Worm (Caenorhabditis elegans) whole organism, L1 larva: ENCODE measurements around the gene C14E2.4.
A peak's percentile ranks its signal among the peaks of the same experiment; 100 is the strongest.

Experiments
- C04F5.9 ChIP-seq: sonication (generic microtip); optimal IDR thresholded peaks from 2 replicates; lab custom pipeline; 2016; ENCODE audit warnings: missing genetic modification characterization, missing compliant biosample characterization
- dpl-1 ChIP-seq, 3 experiments: fragments of 150-350 bp in 2 of 3; sonication (generic microtip) in 1 of 3; optimal IDR thresholded peaks; 2 replicates each; lab custom pipeline; 2014 to 2017; ENCODE audit warnings: missing biosample characterization in 3 of 3, missing genetic modification characterization in 3 of 3, missing genetic modification reagents in 3 of 3
- efl-1 ChIP-seq, 4 experiments: fragments of 150-350 bp; optimal IDR thresholded peaks in 3 of 4; peaks in 1 of 4; 1 replicate in 1 of 4; 2 replicates in 3 of 4; lab custom pipeline; 2014; ENCODE audit warnings: missing biosample characterization in 2 of 4, missing genetic modification characterization in 2 of 4, missing genetic modification reagents in 2 of 4
- egl-27 ChIP-seq, 2 experiments: fragments of 150-350 bp in 1 of 2; sonication (generic microtip); optimal IDR thresholded peaks; 3 replicates each; lab custom pipeline; 2017 to 2018; ENCODE audit warnings: missing biosample characterization in 2 of 2, missing genetic modification characterization in 2 of 2, missing genetic modification reagents in 2 of 2
- elt-2 ChIP-seq: sonication (generic microtip); optimal IDR thresholded peaks from 2 replicates; lab custom pipeline; 2016; ENCODE audit warnings: missing genetic modification characterization, mild to moderate bottlenecking, inconsistent platforms, missing compliant biosample characterization, missing genetic modification reagents
- fkh-10 ChIP-seq: sonication (generic microtip); optimal IDR thresholded peaks from 2 replicates; lab custom pipeline; 2017; ENCODE audit warnings: missing biosample characterization, missing genetic modification reagents, missing genetic modification characterization
- skn-1 ChIP-seq: fragments of 150-350 bp; optimal IDR thresholded peaks from 2 replicates; lab custom pipeline; 2014; ENCODE audit warnings: missing biosample characterization, missing genetic modification characterization
- snpc-4 ChIP-seq: fragments of 150-350 bp; optimal IDR thresholded peaks from 2 replicates; lab custom pipeline; 2014; ENCODE audit warnings: missing biosample characterization, missing genetic modification characterization
- sup-37 ChIP-seq: fragments of 200-800 bp; sonication (Bioruptor generic); optimal IDR thresholded peaks from 2 replicates; lab custom pipeline; 2018; ENCODE audit warnings: mild to moderate bottlenecking, missing genetic modification characterization, missing compliant biosample characterization
- unc-86 ChIP-seq: sonication (generic microtip); optimal IDR thresholded peaks from 2 replicates; lab custom pipeline; 2016; ENCODE audit warnings: missing genetic modification characterization, missing compliant biosample characterization
- zag-1 ChIP-seq: fragments of 150-350 bp; optimal IDR thresholded peaks from 2 replicates; lab custom pipeline; 2014; ENCODE audit warnings: missing biosample characterization, missing genetic modification characterization
- zip-4 ChIP-seq: fragments of 200-800 bp; sonication (Bioruptor generic); optimal IDR thresholded peaks from 2 replicates; lab custom pipeline; 2018; ENCODE audit warnings: mild to moderate bottlenecking, missing genetic modification characterization, moderate library complexity, missing compliant biosample characterization
- ztf-11 ChIP-seq, 2 experiments: sonication (generic microtip); optimal IDR thresholded peaks; 2 replicates each; lab custom pipeline; 2016 to 2017; ENCODE audit warnings: missing genetic modification characterization in 2 of 2, missing biosample characterization in 1 of 2, missing compliant biosample characterization in 1 of 2

ce11 chrX:1858616-1859015, 37.5 kb upstream of the C14E2.4 start:
- TF ChIP-seq unc-86 (tag; lab: Kevin White, UChicago) (peak; percentile 20), skn-1 (tag; lab: Kevin White, UChicago) (peak; percentile 79), efl-1 (optimal IDR thresholded peaks at IDR 0.05; lab: Kevin White, UChicago) (peak; percentile 20 to 31), efl-1 (GFP tag; optimal IDR thresholded peaks at IDR 0.05 in 1 of 2; lab: Kevin White, UChicago) (peak; percentile 0 to 93), zip-4 (GFP tag; lab: Kevin White, UChicago) (no peak), egl-27 (tag; optimal IDR thresholded peaks at IDR 0.05; lab: Kevin White, UChicago) (no peak), fkh-10 (GFP tag; lab: Kevin White, UChicago) (peak; percentile 17), C04F5.9 (tag; lab: Kevin White, UChicago) (peak; percentile 1), dpl-1 (GFP tag; optimal IDR thresholded peaks at IDR 0.05; lab: Kevin White, UChicago) (peak in 1 of 3 experiments; percentile 9), elt-2 (tag; lab: Kevin White, UChicago) (peak; percentile 15), ztf-11 (tag; optimal IDR thresholded peaks at IDR 0.05; lab: Kevin White, UChicago) (peak in 1 of 2 experiments; percentile 55), snpc-4 (tag; lab: Kevin White, UChicago) (no peak), zag-1 (no peak), sup-37 (GFP tag; lab: Kevin White, UChicago) (no peak)
